Fruit fly (Drosophila melanogaster): Measurements from ENCODE around the gene Cad96Ca.

The Cad96Ca gene

dm6 chr3R:25168259-25168972 lies 39.7 kb downstream of the Cad96Ca start (continued):
- TF ChIP-seq CG17802 (tag; optimal IDR thresholded peaks at IDR 0.05) = no peak
- peak; percentile 25; the same call in 1 of the 2 replicates for TF ChIP-seq sob (GFP tag; IDR thresholded peaks at IDR 0.05)
- no peak for TF ChIP-seq CG1024 (GFP tag; IDR thresholded peaks at IDR 0.05)
- peak; percentile 5 for TF ChIP-seq CG1529 (GFP tag; optimal IDR thresholded peaks at IDR 0.05)
- TF ChIP-seq al (GFP tag; IDR thresholded peaks at IDR 0.05) = 0 out of 2 replicates have a peak, but pooled peaks have one; percentile 4
- TF ChIP-seq CG13624 (GFP tag; optimal IDR thresholded peaks at IDR 0.05) = peak; percentile 38
- TF ChIP-seq CG7786 (GFP tag; optimal IDR thresholded peaks at IDR 0.05) = peak; percentile 15
- TF ChIP-seq CG8290 (GFP tag; optimal IDR thresholded peaks at IDR 0.05) = no peak
- TF ChIP-seq CG8290 (tag; optimal IDR thresholded peaks at IDR 0.05) = peak in 1 of 2 experiments; percentile 29
- peak; percentile 73 for TF ChIP-seq Meics (GFP tag; optimal IDR thresholded peaks at IDR 0.05)
- no peak for TF ChIP-seq odd (GFP tag; optimal IDR thresholded peaks at IDR 0.05)
- peak; percentile 64 for TF ChIP-seq CG17361 (GFP tag; IDR thresholded peaks at IDR 0.05)
- peak; percentile 41 for TF ChIP-seq CG1603 (tag; optimal IDR thresholded peaks at IDR 0.05)
- peak; percentile 60 for TF ChIP-seq fd96Cb (tag; optimal IDR thresholded peaks at IDR 0.05)
- no peak for TF ChIP-seq lbe (GFP tag; optimal IDR thresholded peaks at IDR 0.05)
- TF ChIP-seq twi (tag; optimal IDR thresholded peaks at IDR 0.05) = peak; percentile 5
- peak; percentile 32 for TF ChIP-seq CG6813 (GFP tag; optimal IDR thresholded peaks at IDR 0.05)
- TF ChIP-seq CG12219 (GFP tag; optimal IDR thresholded peaks at IDR 0.05) = peak; percentile 26
- no peak for TF ChIP-seq oc (tag; optimal IDR thresholded peaks at IDR 0.05)
- no peak for TF ChIP-seq run (tag; optimal IDR thresholded peaks at IDR 0.05)
- no peak for TF ChIP-seq YL-1 (GFP tag; optimal IDR thresholded peaks at IDR 0.05)
- TF ChIP-seq mam (GFP tag; optimal IDR thresholded peaks at IDR 0.05) = peak; percentile 14
- TF ChIP-seq CG12942 (GFP tag; optimal IDR thresholded peaks at IDR 0.05) = no peak
- TF ChIP-seq danr (GFP tag; IDR thresholded peaks at IDR 0.05) = peak; percentile 36; the same call in 1 of the 2 replicates
- TF ChIP-seq CG3281 (GFP tag; optimal IDR thresholded peaks at IDR 0.05) = peak; percentile 52
- TF ChIP-seq HmgD (GFP tag; optimal IDR thresholded peaks at IDR 0.05) = no peak
- TF ChIP-seq tgo (GFP tag; IDR thresholded peaks at IDR 0.05) = peak; percentile 44; the same call in 1 of the 3 replicates
- TF ChIP-seq CG11093 (GFP tag; IDR thresholded peaks at IDR 0.05) = 0 out of 3 replicates have a peak, but pooled peaks have one; percentile 29
- 0 out of 2 replicates have a peak, but pooled peaks have one; percentile 5 for TF ChIP-seq CG14667 (GFP tag; IDR thresholded peaks at IDR 0.05)
- TF ChIP-seq CG13424 (tag; optimal IDR thresholded peaks at IDR 0.05) = peak; percentile 65
- peak; percentile 56 for TF ChIP-seq CG2120 (GFP tag; optimal IDR thresholded peaks at IDR 0.05)
- TF ChIP-seq CG15269 (tag; optimal IDR thresholded peaks at IDR 0.05) = peak; percentile 52
- peak; percentile 46 for TF ChIP-seq Med (GFP tag)
- TF ChIP-seq Ets65A (GFP tag) = peak; percentile 13
- TF ChIP-seq pho (GFP tag; optimal IDR thresholded peaks at IDR 0.05) = peak; percentile 7
- peak; percentile 21; the same call in 1 of the 2 replicates for TF ChIP-seq CG4404 (GFP tag; IDR thresholded peaks at IDR 0.05)
- TF ChIP-seq CG31224 (GFP tag; IDR thresholded peaks at IDR 0.05) = 0 out of 2 replicates have a peak, but pooled peaks have one; percentile 28
- peak; percentile 46 for TF ChIP-seq CG17359 (tag; optimal IDR thresholded peaks at IDR 0.05)
- no peak for TF ChIP-seq NC2β (GFP tag; optimal IDR thresholded peaks at IDR 0.05)
- TF ChIP-seq CG11504 (tag; optimal IDR thresholded peaks at IDR 0.05) = peak; percentile 73
- TF ChIP-seq ind (GFP tag; optimal IDR thresholded peaks at IDR 0.05) = peak; percentile 32
- TF ChIP-seq Hr3 (GFP tag; optimal IDR thresholded peaks at IDR 0.05) = peak; percentile 26
- TF ChIP-seq CG1233 (GFP tag; optimal IDR thresholded peaks at IDR 0.05) = peak; percentile 19
- TF ChIP-seq CG32532 (GFP tag; IDR thresholded peaks at IDR 0.05) = peak; percentile 13; the same call in 1 of the 2 replicates
- peak; percentile 40 for TF ChIP-seq CG12391 (tag; optimal IDR thresholded peaks at IDR 0.05)
- TF ChIP-seq CG4360 (GFP tag; IDR thresholded peaks at IDR 0.05) = no peak
- peak; percentile 67 for TF ChIP-seq cg (GFP tag; optimal IDR thresholded peaks at IDR 0.05)
- peak; percentile 51 for TF ChIP-seq esg (GFP tag; conservative IDR thresholded peaks at IDR 0.05)
- peak; percentile 60 for TF ChIP-seq Fer1 (GFP tag; optimal IDR thresholded peaks at IDR 0.05)
- TF ChIP-seq Dbx (GFP tag; IDR thresholded peaks at IDR 0.05) = 0 out of 3 replicates have a peak, but pooled peaks have one; percentile 33
